Fruit fly (Drosophila melanogaster) whole organism, embryonic: Measurements from ENCODE around the gene topi.

Source experiments
- Asciz ChIP-seq: fragments of 200-800 bp; sonication (Bioruptor generic); optimal IDR thresholded peaks from 2 replicates; lab custom pipeline; 2017; ENCODE audit warnings: missing biosample characterization, mild to moderate bottlenecking, missing genetic modification characterization, missing genetic modification reagents
- CG10274 ChIP-seq: fragments of 200-800 bp; sonication (Bioruptor generic); optimal IDR thresholded peaks from 3 replicates; lab custom pipeline; 2017; ENCODE audit warnings: missing biosample characterization, mild to moderate bottlenecking, missing genetic modification characterization
- CG10321 ChIP-seq: fragments of 200-800 bp; sonication (Bioruptor generic); IDR thresholded peaks from 2 replicates; pipeline ENCODE4 v1.3.6; 2022; ENCODE audit warnings: missing biosample characterization, missing genetic modification characterization
- CG10366 ChIP-seq: fragments of 200-800 bp; sonication (Bioruptor generic); IDR thresholded peaks from 2 replicates; pipeline ENCODE4 v1.3.6; 2022; ENCODE audit warnings: missing biosample characterization, missing genetic modification characterization
- CG11398 ChIP-seq: fragments of 200-800 bp; sonication (Bioruptor generic); optimal IDR thresholded peaks from 2 replicates; lab custom pipeline; 2016; ENCODE audit warnings: missing biosample characterization, missing genetic modification characterization
- CG12219 ChIP-seq: fragments of 200-800 bp; sonication (Bioruptor generic); optimal IDR thresholded peaks from 3 replicates; lab custom pipeline; 2018; ENCODE audit warnings: missing biosample characterization, mild to moderate bottlenecking, missing genetic modification characterization
- CG12391 ChIP-seq: fragments of 200-800 bp; sonication (Bioruptor generic); optimal IDR thresholded peaks from 3 replicates; lab custom pipeline; 2018; ENCODE audit warnings: missing biosample characterization, mild to moderate bottlenecking, missing genetic modification characterization, moderate library complexity
- CG13624 ChIP-seq: fragments of 200-800 bp; sonication (Bioruptor generic); optimal IDR thresholded peaks from 2 replicates; lab custom pipeline; 2016; ENCODE audit warnings: missing biosample characterization, missing genetic modification characterization
- CG13775 ChIP-seq: fragments of 200-800 bp; sonication (Bioruptor generic); optimal IDR thresholded peaks from 3 replicates; lab custom pipeline; 2017; ENCODE audit warnings: missing biosample characterization, mild to moderate bottlenecking, missing genetic modification characterization
- CG1529 ChIP-seq: fragments of 200-800 bp; sonication (Bioruptor generic); optimal IDR thresholded peaks from 3 replicates; lab custom pipeline; 2018; ENCODE audit warnings: missing biosample characterization, missing genetic modification characterization
- CG17612 ChIP-seq: fragments of 200-800 bp; sonication (Bioruptor generic); IDR thresholded peaks from 2 replicates; pipeline ENCODE4 v1.3.6; 2022; ENCODE audit warnings: missing biosample characterization, missing genetic modification characterization
- CG17829 ChIP-seq: fragments of 200-800 bp; optimal IDR thresholded peaks from 2 replicates; lab custom pipeline; 2019; ENCODE audit warnings: missing biosample characterization, mild to moderate bottlenecking, missing genetic modification characterization, moderate library complexity
- CG1832 ChIP-seq: fragments of 200-800 bp; sonication (Bioruptor generic); optimal IDR thresholded peaks from 2 replicates; lab custom pipeline; 2017; ENCODE audit warnings: missing biosample characterization, mild to moderate bottlenecking, missing genetic modification characterization, inconsistent platforms
- CG18619 ChIP-seq: fragments of 200-800 bp; sonication (Bioruptor generic); optimal IDR thresholded peaks from 3 replicates; lab custom pipeline; 2017; ENCODE audit warnings: missing biosample characterization, mild to moderate bottlenecking, missing genetic modification characterization
- CG2120 ChIP-seq: fragments of 200-800 bp; sonication (Bioruptor generic); optimal IDR thresholded peaks from 3 replicates; lab custom pipeline; 2016; ENCODE audit warnings: missing biosample characterization, missing genetic modification characterization
- CG2712 ChIP-seq: fragments of 200-800 bp; optimal IDR thresholded peaks from 3 replicates; lab custom pipeline; 2019; ENCODE audit warnings: missing biosample characterization, mild to moderate bottlenecking, missing genetic modification characterization, moderate library complexity
- CG3065 ChIP-seq: fragments of 200-800 bp; sonication (Bioruptor generic); optimal IDR thresholded peaks from 2 replicates; lab custom pipeline; 2016; ENCODE audit warnings: missing biosample characterization, missing genetic modification characterization
- CG3726 ChIP-seq: fragments of 200-800 bp; sonication (Bioruptor generic); IDR thresholded peaks from 3 replicates; pipeline ENCODE4, ENCODE4 v1.3.6; 2022; ENCODE audit warnings: missing biosample characterization, missing genetic modification characterization
- CG4404 ChIP-seq: fragments of 200-800 bp; sonication (Bioruptor generic); IDR thresholded peaks from 2 replicates; pipeline ENCODE4 v1.3.6; 2022; ENCODE audit warnings: missing biosample characterization, missing genetic modification characterization
- CG6654 ChIP-seq: fragments of 200-800 bp; sonication (Bioruptor generic); optimal IDR thresholded peaks from 2 replicates; lab custom pipeline; 2017; ENCODE audit warnings: missing biosample characterization, mild to moderate bottlenecking, missing genetic modification characterization
- CG7271 ChIP-seq: fragments of 200-800 bp; sonication (Bioruptor generic); optimal IDR thresholded peaks from 2 replicates; lab custom pipeline; 2018; ENCODE audit warnings: missing biosample characterization, mild to moderate bottlenecking, missing genetic modification characterization, moderate library complexity
- CG7928 ChIP-seq: fragments of 200-800 bp; sonication (Bioruptor generic); optimal IDR thresholded peaks from 2 replicates; lab custom pipeline; 2017; ENCODE audit warnings: missing biosample characterization, mild to moderate bottlenecking, missing genetic modification characterization
- Dip2 ChIP-seq: fragments of 200-800 bp; sonication (Bioruptor generic); IDR thresholded peaks from 2 replicates; pipeline ENCODE4 v1.3.6; 2022; ENCODE audit warnings: missing biosample characterization, missing genetic modification characterization
- Ets65A ChIP-seq: fragments of 200-800 bp; sonication (Bioruptor generic); peaks from one replicate; lab custom pipeline; 2016; ENCODE audit warnings: missing biosample characterization, missing genetic modification characterization
- HmgD ChIP-seq: fragments of 200-800 bp; sonication (Bioruptor generic); optimal IDR thresholded peaks from 3 replicates; lab custom pipeline; 2016; ENCODE audit warnings: missing biosample characterization, missing genetic modification characterization
- MBD-R2 ChIP-seq: fragments of 200-800 bp; sonication (Bioruptor generic); IDR thresholded peaks from 2 replicates; pipeline ENCODE4 v1.3.6; 2022; ENCODE audit warnings: missing biosample characterization, missing genetic modification characterization
- NC2α ChIP-seq: fragments of 200-800 bp; sonication (Bioruptor generic); optimal IDR thresholded peaks from 2 replicates; lab custom pipeline; 2016; ENCODE audit warnings: missing biosample characterization, missing genetic modification characterization
- Six4 ChIP-seq: fragments of 200-800 bp; sonication (Bioruptor generic); optimal IDR thresholded peaks from 2 replicates; lab custom pipeline; 2016; ENCODE audit warnings: missing biosample characterization, missing genetic modification characterization
- Sry-β ChIP-seq: fragments of 200-800 bp; sonication (Bioruptor generic); optimal IDR thresholded peaks from 2 replicates; lab custom pipeline; 2018; ENCODE audit warnings: missing biosample characterization, mild to moderate bottlenecking, missing genetic modification characterization, moderate library complexity
- Usf ChIP-seq: fragments of 200-800 bp; sonication (Bioruptor generic); optimal IDR thresholded peaks from 2 replicates; lab custom pipeline; 2017; ENCODE audit warnings: missing genotype, missing biosample characterization, missing genetic modification characterization
- az2 ChIP-seq: fragments of 200-800 bp; sonication (Bioruptor generic); optimal IDR thresholded peaks from 3 replicates; lab custom pipeline; 2016; ENCODE audit warnings: missing biosample characterization, missing genetic modification characterization
- crol ChIP-seq: fragments of 200-800 bp; sonication (Bioruptor generic); IDR thresholded peaks from 2 replicates; pipeline ENCODE4 v1.3.6; 2022; ENCODE audit warnings: missing biosample characterization, missing genetic modification characterization
- cwo ChIP-seq: fragments of 200-800 bp; sonication (Bioruptor generic); optimal IDR thresholded peaks from 3 replicates; lab custom pipeline; 2017; ENCODE audit warnings: missing biosample characterization, missing genetic modification characterization, mild to moderate bottlenecking, moderate library complexity, missing genetic modification reagents
- da ChIP-seq: fragments of 200-800 bp; sonication (Bioruptor generic); optimal IDR thresholded peaks from 2 replicates; lab custom pipeline; 2016; ENCODE audit warnings: missing biosample characterization, missing genetic modification characterization
- dan ChIP-seq: fragments of 200-800 bp; sonication (Bioruptor generic); IDR thresholded peaks from 2 replicates; pipeline ENCODE4 v1.3.6; 2022; ENCODE audit warnings: missing biosample characterization, missing genetic modification characterization
- eyg ChIP-seq: fragments of 200-800 bp; sonication (Bioruptor generic); optimal IDR thresholded peaks from 3 replicates; lab custom pipeline; 2016; ENCODE audit warnings: missing biosample characterization, missing genetic modification characterization
- fd102C ChIP-seq: fragments of 200-800 bp; sonication (Bioruptor generic); optimal IDR thresholded peaks from 2 replicates; lab custom pipeline; 2018; ENCODE audit warnings: missing biosample characterization, mild to moderate bottlenecking, missing genetic modification characterization, moderate library complexity
- grau ChIP-seq: fragments of 200-800 bp; optimal IDR thresholded peaks from 3 replicates; lab custom pipeline; 2019; ENCODE audit warnings: missing biosample characterization, mild to moderate bottlenecking, missing genetic modification characterization, moderate library complexity
- gsb-n ChIP-seq: fragments of 200-800 bp; sonication (Bioruptor generic); optimal IDR thresholded peaks from 3 replicates; lab custom pipeline; 2018; ENCODE audit warnings: missing biosample characterization, mild to moderate bottlenecking, missing genetic modification characterization
- h ChIP-seq: fragments of >200 bp; optimal IDR thresholded peaks from 2 replicates; lab custom pipeline; 2017
- her ChIP-seq: fragments of 200-800 bp; sonication (Bioruptor generic); optimal IDR thresholded peaks from 2 replicates; lab custom pipeline; 2016; ENCODE audit warnings: missing biosample characterization, missing genetic modification characterization
- klu ChIP-seq: fragments of 200-800 bp; sonication (Bioruptor generic); IDR thresholded peaks from 2 replicates; pipeline ENCODE4 v1.3.6; 2022; ENCODE audit warnings: missing biosample characterization, missing genetic modification characterization
- onecut ChIP-seq: fragments of 200-800 bp; sonication (Bioruptor generic); IDR thresholded peaks from 2 replicates; pipeline ENCODE4 v1.3.6; 2022; ENCODE audit warnings: missing biosample characterization, missing genetic modification characterization
- p53 ChIP-seq: fragments of 200-800 bp; sonication (Bioruptor generic); optimal IDR thresholded peaks from 2 replicates; lab custom pipeline; 2016; ENCODE audit warnings: missing biosample characterization, missing genetic modification characterization
- pb ChIP-seq: fragments of 200-800 bp; sonication (Bioruptor generic); optimal IDR thresholded peaks from 3 replicates; lab custom pipeline; 2016; ENCODE audit warnings: missing biosample characterization, missing genetic modification characterization
- peb ChIP-seq: fragments of 200-800 bp; sonication (Bioruptor generic); IDR thresholded peaks from 2 replicates; pipeline ENCODE4 v1.3.6; 2022; ENCODE audit warnings: missing biosample characterization, missing genetic modification characterization
- pita ChIP-seq: fragments of 200-800 bp; sonication (Bioruptor generic); optimal IDR thresholded peaks from 2 replicates; lab custom pipeline; 2017; ENCODE audit warnings: missing biosample characterization, mild to moderate bottlenecking, missing genetic modification characterization
- prd ChIP-seq, 3 experiments: fragments of >200 bp in 2 of 3; fragments of 200-800 bp in 1 of 3; sonication (Bioruptor generic) in 1 of 3; optimal IDR thresholded peaks in 2 of 3; IDR thresholded peaks in 1 of 3; 2 replicates in 2 of 3; 3 replicates in 1 of 3; pipeline versions ENCODE4 v1.3.6 to Lab custom; 2017 to 2022; ENCODE audit warnings: missing biosample characterization in 1 of 3, missing genetic modification characterization in 1 of 3
- sd ChIP-seq: fragments of 200-800 bp; sonication (Bioruptor generic); optimal IDR thresholded peaks from 3 replicates; lab custom pipeline; 2018; ENCODE audit warnings: missing biosample characterization, mild to moderate bottlenecking, missing genetic modification characterization, moderate library complexity
- seq ChIP-seq: fragments of 200-800 bp; sonication (Bioruptor generic); IDR thresholded peaks from 2 replicates; pipeline ENCODE4 v1.3.6; 2022; ENCODE audit warnings: missing biosample characterization, missing genetic modification characterization
- sisA ChIP-seq: fragments of 200-800 bp; sonication (Bioruptor generic); IDR thresholded peaks from 2 replicates; pipeline ENCODE4 v1.3.6; 2022; ENCODE audit warnings: missing biosample characterization, missing genetic modification characterization
- slp2 ChIP-seq: fragments of 200-800 bp; sonication (Bioruptor generic); optimal IDR thresholded peaks from 2 replicates; lab custom pipeline; 2016; ENCODE audit warnings: missing biosample characterization, missing genetic modification characterization

Gene topi

DNA sequence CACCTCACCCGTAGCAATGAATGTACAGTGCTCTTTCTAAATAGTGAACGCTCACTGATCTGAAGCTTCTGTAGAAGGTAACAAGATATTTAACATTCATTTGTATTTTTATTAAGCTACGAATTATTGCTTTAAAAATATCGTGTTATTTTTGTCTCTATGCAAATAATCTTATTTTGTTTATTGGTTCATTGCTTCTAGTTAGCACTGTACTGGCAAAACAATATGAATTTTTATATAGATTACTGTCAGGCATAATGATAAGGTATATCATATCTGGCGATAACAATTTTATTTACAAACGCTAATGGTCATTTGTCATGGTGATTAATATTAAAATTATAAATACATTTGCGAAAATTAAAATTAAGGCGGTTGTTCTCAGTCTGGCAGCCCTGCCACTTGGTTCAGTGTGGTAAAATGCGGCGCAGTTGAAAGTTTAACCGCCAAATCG, 3.4 kb upstream of the topi start, which contains the start of gene CG9471 (continued):
- TF ChIP-seq prd (optimal IDR thresholded peaks at IDR 0.05; lab: Kevin White, UChicago) (no peak), prd (GFP tag; IDR thresholded peaks at IDR 0.05; lab: Robert Waterston, UW) (peak; percentile 96), p53 (GFP tag; lab: Kevin White, UChicago) (peak; percentile 3), CG7271 (tag; lab: Kevin White, UChicago) (peak; percentile 73), CG17829 (tag; lab: Kevin White, UChicago) (peak; percentile 91), peb (GFP tag; lab: Robert Waterston, UW) (peak; percentile 88), Sry-β (GFP tag; lab: Kevin White, UChicago) (peak; percentile 10), Six4 (GFP tag; lab: Kevin White, UChicago) (peak; percentile 88), klu (peak; percentile 82), pb (GFP tag; lab: Kevin White, UChicago) (peak; percentile 73), grau (tag; lab: Kevin White, UChicago) (peak; percentile 99), fd102C (GFP tag; lab: Kevin White, UChicago) (peak; percentile 57), CG3726 (peak; percentile 85; the same call in 2 of the 3 replicates), slp2 (GFP tag; lab: Kevin White, UChicago) (peak; percentile 89), NC2α (peak; percentile 76), HmgD (peak; percentile 47), CG6654 (GFP tag; lab: Kevin White, UChicago) (peak; percentile 78), Asciz (GFP tag; lab: Kevin White, UChicago) (peak; percentile 81), CG1832 (no peak), CG10274 (GFP tag; lab: Kevin White, UChicago) (peak; percentile 64), sisA (GFP tag; lab: Robert Waterston, UW) (peak; percentile 93), gsb-n (tag; lab: Kevin White, UChicago) (peak; percentile 81), CG7928 (GFP tag; lab: Kevin White, UChicago) (peak; percentile 59), dan (GFP tag; lab: Robert Waterston, UW) (peak; percentile 69), CG2712 (tag; lab: Kevin White, UChicago) (peak; percentile 92), cwo (GFP tag; lab: Kevin White, UChicago) (peak; percentile 85), CG13775 (GFP tag; lab: Kevin White, UChicago) (peak; percentile 91), CG17612 (peak; percentile 78), MBD-R2 (GFP tag; lab: Robert Waterston, UW) (peak; percentile 79), crol (0 out of 2 replicates have a peak, but pooled peaks have one; percentile 6), seq (GFP tag; lab: Robert Waterston, UW) (peak; percentile 92), da (GFP tag; lab: Kevin White, UChicago) (peak; percentile 61), az2 (GFP tag; lab: Kevin White, UChicago) (peak; percentile 93), CG4404 (GFP tag; lab: Robert Waterston, UW) (peak; percentile 79), CG10321 (peak; percentile 67), CG18619 (GFP tag; lab: Kevin White, UChicago) (peak; percentile 84), her (peak; percentile 81), CG3065 (peak; percentile 60), pita (no peak), Ets65A (peak; percentile 97), CG12219 (GFP tag; lab: Kevin White, UChicago) (peak; percentile 86), h (lab: Kevin White, UChicago) (no peak), onecut (GFP tag; lab: Robert Waterston, UW) (peak; percentile 80), CG2120 (GFP tag; lab: Kevin White, UChicago) (peak; percentile 96), CG12391 (tag; lab: Kevin White, UChicago) (peak; percentile 94), CG11398 (peak; percentile 35), Dip2 (GFP tag; lab: Robert Waterston, UW) (peak; percentile 25; the same call in 1 of the 2 replicates), CG13624 (peak; percentile 90), CG1529 (GFP tag; lab: Kevin White, UChicago) (peak; percentile 80), Usf (GFP tag; lab: Kevin White, UChicago) (peak; percentile 73), sd (tag; lab: Kevin White, UChicago) (peak; percentile 90), eyg (GFP tag; lab: Kevin White, UChicago) (peak; percentile 86), CG10366 (GFP tag; lab: Robert Waterston, UW) (peak; percentile 93)
